Worm (Caenorhabditis elegans) whole organism, young adult: ENCODE measurements around the gene T10B5.10.

Experiments
- ZK185.1 ChIP-seq: sonication (generic microtip); optimal IDR thresholded peaks from 2 replicates; lab custom pipeline; 2016; ENCODE audit warnings: mild to moderate bottlenecking, missing genetic modification characterization, missing compliant biosample characterization; ENCODE audit not compliant: poor library complexity, severe bottlenecking
- attf-3 ChIP-seq: fragments of 200-800 bp; sonication (Bioruptor generic); conservative IDR thresholded peaks from 2 replicates; pipeline ENCODE4 v1.3.6; 2022; ENCODE audit warnings: missing genetic modification reagents, missing genetic modification characterization, missing compliant biosample characterization
- dpl-1 ChIP-seq: fragments of 150-350 bp; optimal IDR thresholded peaks from 2 replicates; lab custom pipeline; 2014; ENCODE audit warnings: missing biosample characterization, missing genetic modification reagents, missing genetic modification characterization
- gei-17 ChIP-seq: fragments of 200-800 bp; sonication (Bioruptor generic); optimal IDR thresholded peaks from 2 replicates; lab custom pipeline; 2018; ENCODE audit warnings: mild to moderate bottlenecking, missing genetic modification characterization, missing compliant biosample characterization
- lag-1 ChIP-seq: fragments of 200-800 bp; sonication (Bioruptor generic); IDR thresholded peaks from 2 replicates; pipeline ENCODE4 v1.3.6; 2022; ENCODE audit warnings: missing genetic modification reagents, missing genetic modification characterization, missing compliant biosample characterization
- madf-3 ChIP-seq: fragments of 200-800 bp; sonication (Bioruptor generic); IDR thresholded peaks from 2 replicates; pipeline ENCODE4 v1.3.6; 2022; ENCODE audit warnings: missing genetic modification reagents, missing genetic modification characterization, missing compliant biosample characterization
- nfyb-1 ChIP-seq: fragments of 200-800 bp; sonication (Bioruptor generic); IDR thresholded peaks from 2 replicates; pipeline ENCODE4 v1.3.6; 2022; ENCODE audit warnings: missing genetic modification reagents, missing genetic modification characterization, missing compliant biosample characterization
- nhr-90 ChIP-seq: sonication (generic microtip); optimal IDR thresholded peaks from 2 replicates; lab custom pipeline; 2016; ENCODE audit warnings: missing genotype, mild to moderate bottlenecking, missing genetic modification characterization, missing compliant biosample characterization
- sdz-38 ChIP-seq: sonication (generic microtip); optimal IDR thresholded peaks from 2 replicates; lab custom pipeline; 2016; ENCODE audit warnings: missing genotype, missing genetic modification characterization, missing compliant biosample characterization

DNA sequence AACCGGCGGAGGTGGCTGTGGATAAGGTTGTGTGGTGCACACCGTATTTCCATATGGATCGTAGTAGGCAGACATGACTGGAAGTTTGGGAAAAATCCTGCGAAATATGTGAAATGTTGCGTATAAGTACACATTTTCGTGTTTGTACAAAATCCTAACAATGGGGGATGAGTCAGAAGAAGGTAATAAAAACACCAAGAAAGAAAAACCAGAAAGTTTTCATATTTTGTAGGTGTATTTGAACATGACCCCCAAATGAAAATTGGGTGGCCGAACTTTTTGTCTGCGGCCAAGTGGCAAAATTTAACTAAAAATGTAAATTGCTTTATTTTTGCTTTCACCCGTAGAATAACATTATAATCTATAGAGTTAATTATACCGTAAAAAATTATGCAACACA, 45.0 kb downstream of the T10B5.10 start, which contains the start of gene Y46H3A.4:
- TF ChIP-seq nfyb-1 (GFP tag; lab: Robert Waterston, UW) (no peak), ZK185.1 (tag; lab: Kevin White, UChicago) (no peak), madf-3 (GFP tag; lab: Robert Waterston, UW) (no peak), lag-1 (GFP tag; lab: Robert Waterston, UW) (no peak), dpl-1 (GFP tag; lab: Kevin White, UChicago) (no peak), gei-17 (GFP tag; lab: Kevin White, UChicago) (no peak), nhr-90 (no peak), sdz-38 (tag; lab: Kevin White, UChicago) (no peak), attf-3 (GFP tag; lab: Robert Waterston, UW) (no peak)
